Worm (Caenorhabditis elegans) whole organism, L1 larva: ENCODE data around the gene Y57A10A.29.

Source experiments
- egl-13 ChIP-seq: sonication (generic microtip); optimal IDR thresholded peaks from 2 replicates; lab custom pipeline; 2016; ENCODE audit warnings: missing genotype, missing genetic modification reagents, missing genetic modification characterization, missing compliant biosample characterization
- mdl-1 ChIP-seq, 2 experiments: fragments of 150-350 bp; optimal IDR thresholded peaks; 2 replicates each; lab custom pipeline; 2014 to 2017; ENCODE audit warnings: missing biosample characterization in 2 of 2, missing genetic modification characterization in 2 of 2, inconsistent platforms in 1 of 2
- mep-1 ChIP-seq: fragments of 150-350 bp; optimal IDR thresholded peaks from 2 replicates; lab custom pipeline; 2014; ENCODE audit warnings: missing biosample characterization, missing genetic modification characterization
- nhr-11 ChIP-seq: fragments of 150-350 bp; optimal IDR thresholded peaks from 2 replicates; lab custom pipeline; 2014; ENCODE audit warnings: missing biosample characterization, missing genetic modification characterization
- nhr-28 ChIP-seq: fragments of 150-350 bp; optimal IDR thresholded peaks from 2 replicates; lab custom pipeline; 2014; ENCODE audit warnings: missing biosample characterization, missing genetic modification characterization
- snu-23 ChIP-seq: sonication (generic microtip); optimal IDR thresholded peaks from 2 replicates; lab custom pipeline; 2016; ENCODE audit warnings: missing genetic modification characterization, missing compliant biosample characterization
- unc-62 ChIP-seq: fragments of 150-350 bp; optimal IDR thresholded peaks from 2 replicates; lab custom pipeline; 2014; ENCODE audit warnings: missing biosample characterization, missing genetic modification reagents, missing genetic modification characterization
- zag-1 ChIP-seq: fragments of 150-350 bp; optimal IDR thresholded peaks from 2 replicates; lab custom pipeline; 2014; ENCODE audit warnings: missing biosample characterization, missing genetic modification characterization

DNA sequence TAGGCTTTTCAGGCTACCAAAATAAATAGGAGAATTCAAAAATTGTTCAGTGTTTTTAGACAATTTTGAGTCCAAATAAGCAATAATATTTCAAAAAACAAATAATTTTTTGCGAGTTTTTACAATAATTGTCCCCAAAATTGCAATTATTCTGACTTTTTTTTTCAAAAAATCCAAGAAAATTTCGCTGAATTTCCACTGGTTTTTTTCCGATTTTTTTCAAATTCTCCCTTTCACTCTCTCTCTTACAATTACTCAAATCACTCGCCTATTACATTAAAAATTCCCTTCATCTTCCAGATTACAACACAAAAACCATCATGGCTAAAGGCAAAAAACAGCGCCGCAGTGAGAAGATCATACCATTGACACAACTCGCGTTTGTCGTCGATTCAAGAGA lies 9.7 kb downstream of the Y57A10A.29 start, which contains the start of gene Y57A10A.31:
- TF ChIP-seq zag-1 (tag; lab: Kevin White, UChicago) = no peak
- TF ChIP-seq mdl-1 (tag; optimal IDR thresholded peaks at IDR 0.05; lab: Kevin White, UChicago) = no peak
- no peak for TF ChIP-seq egl-13
- TF ChIP-seq nhr-28 = no peak
- no peak for TF ChIP-seq nhr-11 (tag; lab: Kevin White, UChicago)
- TF ChIP-seq snu-23 = no peak
- no peak for TF ChIP-seq unc-62 (GFP tag; lab: Kevin White, UChicago)
- no peak for TF ChIP-seq mep-1
